Fruit fly (Drosophila melanogaster) S2 (cell line): Measurements from ENCODE around the gene CG42535.

Experiments
- CG8478 ChIP-seq: fragments of >200 bp; optimal IDR thresholded peaks from 2 replicates; lab custom pipeline; 2018
- CTCF ChIP-seq, 2 experiments: fragments of >200 bp; optimal IDR thresholded peaks; 2 replicates each; lab custom pipeline; 2018

DNA sequence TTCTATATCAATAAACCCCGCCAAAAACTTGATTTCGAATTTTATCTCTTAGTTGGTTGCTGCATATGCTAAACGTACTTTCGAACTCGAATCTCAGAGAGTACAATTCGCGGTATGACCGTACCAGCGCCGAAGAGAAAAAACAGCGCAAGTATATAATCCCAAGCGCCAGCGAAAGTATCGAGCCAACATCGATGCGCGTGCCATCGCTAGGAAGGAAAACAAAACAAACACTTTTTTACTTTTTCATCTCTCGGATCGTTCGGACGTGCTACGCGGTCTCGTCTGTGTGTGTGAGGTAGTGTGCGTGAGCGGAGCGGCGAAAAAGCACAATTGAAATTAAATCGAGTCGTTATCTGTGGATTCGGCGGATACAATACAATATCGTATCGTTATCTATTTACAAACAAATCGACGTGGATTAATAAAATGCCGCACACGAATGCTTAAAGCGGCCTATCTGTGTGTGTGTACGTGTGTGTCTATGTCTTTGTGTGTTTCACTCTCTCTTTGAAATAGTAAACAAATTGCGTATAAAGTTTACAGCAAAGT is 33.9 kb upstream of the CG42535 start, which contains the start of gene simj:
- TF ChIP-seq CTCF (optimal IDR thresholded peaks at IDR 0.05; lab: Kevin White, UChicago) = peak; percentile 53 to 57
- TF ChIP-seq CG8478 (lab: Kevin White, UChicago) = no peak
